Worm (Caenorhabditis elegans): ENCODE measurements around the gene sre-10.
A peak's percentile ranks its signal among the peaks of the same experiment; 100 is the strongest.

DNA sequence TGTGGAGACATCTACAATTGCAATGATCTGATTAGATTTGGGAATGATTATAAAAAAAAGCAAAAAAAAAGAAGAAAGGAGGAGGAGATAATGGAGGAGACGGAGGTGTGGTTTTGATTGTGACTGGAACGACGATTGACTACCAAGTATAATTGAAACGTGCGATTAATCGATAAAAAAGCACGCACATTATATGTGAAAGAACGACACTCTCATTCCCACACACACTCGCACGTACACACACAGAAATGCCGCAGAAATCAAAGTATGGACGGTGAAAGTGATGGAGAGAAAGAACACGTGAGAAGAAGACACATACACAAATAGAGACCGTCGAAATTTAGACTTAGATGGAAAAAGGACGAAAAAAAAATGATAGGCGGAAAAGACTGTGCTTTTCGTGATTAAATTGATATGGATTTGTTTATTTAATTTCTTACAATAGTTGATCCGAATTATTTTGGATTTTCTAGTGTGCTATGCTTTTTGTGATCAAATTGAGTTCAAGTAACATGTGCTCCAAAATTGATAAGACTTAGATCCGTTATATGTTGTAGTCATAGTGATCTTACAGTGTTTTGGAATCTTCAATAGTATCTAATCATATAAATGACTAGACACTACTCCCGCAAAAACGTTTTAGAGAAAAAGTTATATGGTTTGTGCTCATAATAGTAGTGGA is 38.5 kb upstream of the sre-10 start, which contains the start of gene nhr-135:
- TF ChIP-seq akir-1 (GFP tag; optimal IDR thresholded peaks at IDR 0.05) (no peak), Y53G8AR.9 (GFP tag; conservative IDR thresholded peaks at IDR 0.05) (peak; percentile 34; the same call in 1 of the 2 replicates), ama-1 (optimal IDR thresholded peaks at IDR 0.05) (peak; percentile 16), ama-1 (GFP tag; optimal IDR thresholded peaks at IDR 0.05) (no peak), B0261.1 (tag; optimal IDR thresholded peaks at IDR 0.05) (no peak), mxl-1 (tag; optimal IDR thresholded peaks at IDR 0.05) (no peak), egl-18 (GFP tag; IDR thresholded peaks at IDR 0.05) (no peak), K12H6.12 (tag; optimal IDR thresholded peaks at IDR 0.05) (peak; percentile 3), zfh-2 (GFP tag; conservative IDR thresholded peaks at IDR 0.05) (no peak), pha-4 (tag; optimal IDR thresholded peaks at IDR 0.05) (no peak), ceh-27 (GFP tag; optimal IDR thresholded peaks at IDR 0.05) (no peak)

Measured in whole organism, young adult.